Worm (Caenorhabditis elegans) whole organism, L3 larva: ENCODE data around the gene F53A9.7.

Experiments used
- R02D3.7 ChIP-seq: fragments of 150-350 bp; optimal IDR thresholded peaks from 2 replicates; lab custom pipeline; 2014; ENCODE audit warnings: missing biosample characterization, missing genetic modification characterization
- ceh-82 ChIP-seq: fragments of 150-350 bp; optimal IDR thresholded peaks from 2 replicates; lab custom pipeline; 2014; ENCODE audit warnings: missing biosample characterization, missing genetic modification characterization
- ceh-9 ChIP-seq: sonication (generic microtip); optimal IDR thresholded peaks from 2 replicates; lab custom pipeline; 2018; ENCODE audit warnings: missing biosample characterization, missing genetic modification characterization
- elt-2 ChIP-seq: sonication (generic microtip); optimal IDR thresholded peaks from 2 replicates; lab custom pipeline; 2016; ENCODE audit warnings: missing genetic modification reagents, mild to moderate bottlenecking, missing genetic modification characterization, missing compliant biosample characterization
- jun-1 ChIP-seq: fragments of 150-350 bp; optimal IDR thresholded peaks from 2 replicates; lab custom pipeline; 2014; ENCODE audit warnings: missing biosample characterization, missing genetic modification reagents, missing genetic modification characterization
- lin-39 ChIP-seq: fragments of 150-350 bp; optimal IDR thresholded peaks from 2 replicates; lab custom pipeline; 2018; ENCODE audit warnings: missing biosample characterization, missing genetic modification reagents, missing genetic modification characterization
- lsy-12 ChIP-seq: sonication (generic microtip); optimal IDR thresholded peaks from 2 replicates; lab custom pipeline; 2016; ENCODE audit warnings: mild to moderate bottlenecking, missing genetic modification characterization, missing compliant biosample characterization
- nfya-1 ChIP-seq: sonication (generic microtip); optimal IDR thresholded peaks from 2 replicates; lab custom pipeline; 2017; ENCODE audit warnings: missing genetic modification characterization, mild to moderate bottlenecking, missing compliant biosample characterization, antibody characterized with exemption, moderate library complexity; ENCODE audit not compliant: insufficient read depth
- nhr-23 ChIP-seq: fragments of 150-350 bp; optimal IDR thresholded peaks from 2 replicates; lab custom pipeline; 2014; ENCODE audit warnings: missing biosample characterization, missing genetic modification reagents, missing genetic modification characterization
- nhr-237 ChIP-seq: fragments of 150-350 bp; optimal IDR thresholded peaks from 2 replicates; lab custom pipeline; 2014; ENCODE audit warnings: missing biosample characterization, missing genetic modification characterization
- nhr-25 ChIP-seq: sonication (generic microtip); optimal IDR thresholded peaks from 2 replicates; lab custom pipeline; 2017; ENCODE audit warnings: missing biosample characterization, missing genetic modification characterization
- pha-4 ChIP-seq: fragments of 150-350 bp; optimal IDR thresholded peaks from 2 replicates; lab custom pipeline; 2014; ENCODE audit warnings: missing biosample characterization, missing genetic modification reagents, missing genetic modification characterization
- snpc-4 ChIP-seq: fragments of 150-350 bp; optimal IDR thresholded peaks from 2 replicates; lab custom pipeline; 2014; ENCODE audit warnings: missing biosample characterization, missing genetic modification characterization

DNA sequence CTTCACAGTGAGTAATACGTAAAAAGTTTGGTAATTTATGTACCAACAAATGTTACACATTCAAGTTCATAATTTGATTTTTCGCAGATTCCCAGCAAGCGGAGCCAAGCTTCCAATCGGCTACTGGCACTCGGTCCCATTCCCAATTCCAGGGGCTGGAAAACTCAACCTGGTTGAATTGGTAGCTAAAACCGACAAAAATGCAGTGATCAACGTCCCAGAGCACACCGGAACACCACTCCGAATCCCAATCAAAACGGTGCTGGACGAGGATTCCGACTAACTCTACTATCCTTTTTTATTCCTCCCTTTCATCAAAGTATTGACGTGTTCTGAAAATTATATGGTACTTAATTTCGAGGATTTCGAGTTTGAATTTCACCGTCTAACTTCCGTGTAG, 39.4 kb downstream of the F53A9.7 start:
- TF ChIP-seq R02D3.7 (tag; lab: Kevin White, UChicago): no peak
- no peak for TF ChIP-seq nhr-25 (tag; lab: Kevin White, UChicago)
- TF ChIP-seq elt-2: no peak
- TF ChIP-seq jun-1: no peak
- no peak for TF ChIP-seq snpc-4 (tag; lab: Kevin White, UChicago)
- TF ChIP-seq pha-4: no peak
- no peak for TF ChIP-seq ceh-9 (tag; lab: Kevin White, UChicago)
- TF ChIP-seq ceh-82: no peak
- no peak for TF ChIP-seq nhr-23 (tag; lab: Kevin White, UChicago)
- no peak for TF ChIP-seq nfya-1 (tag; lab: Kevin White, UChicago)
- no peak for TF ChIP-seq lsy-12 (tag; lab: Kevin White, UChicago)
- no peak for TF ChIP-seq lin-39 (tag; lab: Kevin White, UChicago)
- TF ChIP-seq nhr-237: no peak
